Fruit fly (Drosophila melanogaster): ENCODE results near the gene kmg.
A peak's percentile ranks its signal among the peaks of the same experiment; 100 is the strongest.

The kmg gene

DNA sequence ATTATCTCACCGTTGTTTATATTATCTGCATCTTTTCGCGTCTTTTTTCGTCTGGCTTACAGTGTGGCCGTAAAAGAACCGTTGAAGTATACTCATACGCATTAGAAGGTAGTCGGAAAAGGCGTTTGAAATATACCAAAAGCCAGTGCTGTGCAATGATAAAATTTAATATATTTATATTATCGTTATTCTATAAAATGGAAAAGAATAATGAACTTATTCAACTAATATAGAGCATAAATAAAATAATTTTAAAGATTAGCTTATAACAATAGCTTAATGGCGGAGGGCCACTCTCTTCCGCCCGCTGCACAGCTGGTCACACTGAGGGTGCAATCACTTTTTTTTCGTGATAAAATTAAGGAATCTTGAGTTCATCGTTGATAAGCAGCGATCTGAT is 31.6 kb downstream of the kmg start, which contains the start of the genes CG16974 and Edem2 (continued):
- TF ChIP-seq tna (GFP tag; IDR thresholded peaks at IDR 0.05; ENCODE audit: partially characterized antibody) (no peak), CG4424 (GFP tag; optimal IDR thresholded peaks at IDR 0.05) (no peak), E2f2 (GFP tag; IDR thresholded peaks at IDR 0.05) (peak; percentile 52), CG9609 (GFP tag; optimal IDR thresholded peaks at IDR 0.05) (no peak), CG14667 (GFP tag; IDR thresholded peaks at IDR 0.05) (peak; percentile 56), NfI (GFP tag; optimal IDR thresholded peaks at IDR 0.05) (no peak), CG9437 (GFP tag; optimal IDR thresholded peaks at IDR 0.05) (peak; percentile 25), CG15269 (tag; optimal IDR thresholded peaks at IDR 0.05) (no peak), Abd-B (GFP tag; optimal IDR thresholded peaks at IDR 0.05) (no peak), CG2120 (GFP tag; optimal IDR thresholded peaks at IDR 0.05) (peak; percentile 80), kni (GFP tag; optimal IDR thresholded peaks at IDR 0.05) (no peak), tio (GFP tag; optimal IDR thresholded peaks at IDR 0.05) (no peak), eyg (GFP tag; optimal IDR thresholded peaks at IDR 0.05) (no peak), CG7745 (tag; optimal IDR thresholded peaks at IDR 0.05) (no peak), CG10209 (GFP tag; optimal IDR thresholded peaks at IDR 0.05) (no peak), CG10462 (GFP tag; optimal IDR thresholded peaks at IDR 0.05) (peak; percentile 30), dmrt11E (tag; optimal IDR thresholded peaks at IDR 0.05) (peak; percentile 70), HmgZ (tag; optimal IDR thresholded peaks at IDR 0.05) (peak; percentile 62), caup (GFP tag; optimal IDR thresholded peaks at IDR 0.05; ENCODE audit: severe bottlenecking) (peak; percentile 64), Spps (tag; optimal IDR thresholded peaks at IDR 0.05) (peak; percentile 50), CG12299 (tag; optimal IDR thresholded peaks at IDR 0.05) (peak; percentile 69), GATAe (GFP tag; conservative IDR thresholded peaks at IDR 0.05) (peak; percentile 87), Six4 (GFP tag; optimal IDR thresholded peaks at IDR 0.05) (peak; percentile 64), ci (GFP tag; IDR thresholded peaks at IDR 0.05) (peak; percentile 80), CG6272 (GFP tag; IDR thresholded peaks at IDR 0.05) (peak; percentile 67; the same call in 1 of the 2 replicates), H2.0 (GFP tag; IDR thresholded peaks at IDR 0.05) (peak; percentile 66), bowl (GFP tag; IDR thresholded peaks at IDR 0.05) (no peak), chn (GFP tag; optimal IDR thresholded peaks at IDR 0.05) (peak; percentile 68), Myb (GFP tag; optimal IDR thresholded peaks at IDR 0.05) (no peak), CG31388 (GFP tag; optimal IDR thresholded peaks at IDR 0.05) (peak; percentile 33), shn (GFP tag; optimal IDR thresholded peaks at IDR 0.05) (no peak), Pdp1 (GFP tag; optimal IDR thresholded peaks at IDR 0.05) (peak in 1 of 2 experiments; percentile 39), MBD-R2 (GFP tag; IDR thresholded peaks at IDR 0.05) (peak; percentile 75), CG4404 (GFP tag; IDR thresholded peaks at IDR 0.05) (peak; percentile 71), Camta (GFP tag; optimal IDR thresholded peaks at IDR 0.05) (peak; percentile 14), CG1792 (GFP tag; optimal IDR thresholded peaks at IDR 0.05) (no peak), CG17361 (GFP tag; IDR thresholded peaks at IDR 0.05) (no peak), Ada2b (GFP tag; IDR thresholded peaks at IDR 0.05) (peak; percentile 64), sens-2 (GFP tag; IDR thresholded peaks at IDR 0.05) (no peak), Sox102F (GFP tag; optimal IDR thresholded peaks at IDR 0.05) (no peak), CG10366 (GFP tag; IDR thresholded peaks at IDR 0.05) (0 out of 2 replicates have a peak, but pooled peaks have one; percentile 49), phol (tag; optimal IDR thresholded peaks at IDR 0.05) (peak; percentile 89), Optix (GFP tag; IDR thresholded peaks at IDR 0.05) (peak; percentile 61; the same call in 1 of the 3 replicates), CG10979 (tag; optimal IDR thresholded peaks at IDR 0.05) (peak; percentile 60), CG13287 (GFP tag; IDR thresholded peaks at IDR 0.05; ENCODE audit: partially characterized antibody) (peak; percentile 34; the same call in 1 of the 2 replicates), Usf (GFP tag; optimal IDR thresholded peaks at IDR 0.05) (peak; percentile 3), sob (GFP tag; IDR thresholded peaks at IDR 0.05) (peak; percentile 87), CG34422 (GFP tag; IDR thresholded peaks at IDR 0.05) (peak; percentile 84), dpn (GFP tag; optimal IDR thresholded peaks at IDR 0.05) (peak; percentile 37 to 83), Ssrp (tag; optimal IDR thresholded peaks at IDR 0.05) (peak; percentile 60), her (GFP tag; optimal IDR thresholded peaks at IDR 0.05) (no peak)

Data from whole organism, embryonic.